Worm (Caenorhabditis elegans): Measurements from ENCODE around the gene R10H10.4.

- TF ChIP-seq tbx-37 (GFP tag; conservative IDR thresholded peaks at IDR 0.05), result no peak; the same call in 1 of the 2 replicates
- no peak for TF ChIP-seq tra-4 (tag; optimal IDR thresholded peaks at IDR 0.05)
- no peak for TF ChIP-seq flt-1 (GFP tag; IDR thresholded peaks at IDR 0.05)
- no peak for TF ChIP-seq sea-1 (GFP tag; conservative IDR thresholded peaks at IDR 0.05)
- TF ChIP-seq scrt-1 (GFP tag; IDR thresholded peaks at IDR 0.05), result no peak
- peak; percentile 4 for TF ChIP-seq F13C5.2 (tag; optimal IDR thresholded peaks at IDR 0.05)
- no peak for TF ChIP-seq ceh-36 (tag; optimal IDR thresholded peaks at IDR 0.05)
- no peak for TF ChIP-seq pes-1 (GFP tag; IDR thresholded peaks at IDR 0.05)
- TF ChIP-seq tbx-11 (GFP tag; IDR thresholded peaks at IDR 0.05), result no peak
- no peak for TF ChIP-seq ceh-13 (GFP tag; optimal IDR thresholded peaks at IDR 0.05)
- no peak for TF ChIP-seq ama-1 (optimal IDR thresholded peaks at IDR 0.05)
- TF ChIP-seq hnd-1 (tag; optimal IDR thresholded peaks at IDR 0.05), result no peak
- TF ChIP-seq aly-1 (tag; optimal IDR thresholded peaks at IDR 0.05), result no peak
- no peak for TF ChIP-seq ets-7 (tag; optimal IDR thresholded peaks at IDR 0.05)
Measured at ce11 chrIV:10380626-10381025, 14.1 kb downstream of the R10H10.4 start.

All from whole organism, early embryonic.